ENCODE assay signal across 3 worm cellular contexts in genomic region chrII:11492843-11493242, ce11.
TF ChIP-seq lines count a peak whose summit lies in the region.

Gene hacl-1 (minus strand): TSS chrII:11492963.

TF ChIP-seq in whole organism, L1 larva, 84 proteins besides CTCF, POLR2A, EP300 and RAD21 (continued from another document):
- TF ChIP-seq blmp-1 (tag; optimal IDR thresholded peaks at IDR 0.05; lab: Kevin White, UChicago), result peak; percentile 44
- TF ChIP-seq pax-3 (tag; optimal IDR thresholded peaks at IDR 0.05; lab: Kevin White, UChicago), result no peak
- peak; percentile 14 for TF ChIP-seq nhr-90 (tag; optimal IDR thresholded peaks at IDR 0.05; lab: Kevin White, UChicago; ENCODE audit: poor library complexity)
- TF ChIP-seq elt-3 (tag; optimal IDR thresholded peaks at IDR 0.05; lab: Kevin White, UChicago), result peak in 1 of 6 experiments; percentile 21
- peak; percentile 31 for TF ChIP-seq skn-1 (tag; optimal IDR thresholded peaks at IDR 0.05; lab: Kevin White, UChicago)
- no peak for TF ChIP-seq efl-3 (GFP tag; optimal IDR thresholded peaks at IDR 0.05; lab: Kevin White, UChicago)
- TF ChIP-seq elt-2 (tag; optimal IDR thresholded peaks at IDR 0.05; lab: Kevin White, UChicago), result no peak
- peak; percentile 11 for TF ChIP-seq xbp-1 (tag; optimal IDR thresholded peaks at IDR 0.05; lab: Kevin White, UChicago)
- TF ChIP-seq dsc-1 (tag; optimal IDR thresholded peaks at IDR 0.05; lab: Kevin White, UChicago), result no peak
- no peak for TF ChIP-seq zip-4 (GFP tag; optimal IDR thresholded peaks at IDR 0.05; lab: Kevin White, UChicago)
- TF ChIP-seq nhr-47 (tag; optimal IDR thresholded peaks at IDR 0.05; lab: Kevin White, UChicago), result peak; percentile 34
- peak; percentile 64 for TF ChIP-seq nhr-20 (tag; optimal IDR thresholded peaks at IDR 0.05; lab: Kevin White, UChicago)
- no peak for TF ChIP-seq ztf-4 (tag; optimal IDR thresholded peaks at IDR 0.05; lab: Kevin White, UChicago)
- TF ChIP-seq lsy-2 (tag; optimal IDR thresholded peaks at IDR 0.05; lab: Kevin White, UChicago), result peak; percentile 29 to 40
- no peak for TF ChIP-seq unc-86 (tag; optimal IDR thresholded peaks at IDR 0.05; lab: Kevin White, UChicago)
- TF ChIP-seq fkh-8 (tag; optimal IDR thresholded peaks at IDR 0.05; lab: Kevin White, UChicago), result peak; percentile 76
- TF ChIP-seq lin-14 (GFP tag; optimal IDR thresholded peaks at IDR 0.05; lab: Kevin White, UChicago), result peak; percentile 35

TF ChIP-seq in whole organism, L2 larva, 48 proteins besides CTCF, POLR2A, EP300 and RAD21 (continued from another document):
- TF ChIP-seq fos-1 (tag; optimal IDR thresholded peaks at IDR 0.05; lab: Kevin White, UChicago) (peak; percentile 35), egl-27 (tag; optimal IDR thresholded peaks at IDR 0.05; lab: Kevin White, UChicago) (no peak)
TF ChIP-seq in whole organism, L2 larva: peak in this region for 9.

TF ChIP-seq in whole organism, L4 larva, 104 proteins besides CTCF, POLR2A, EP300 and RAD21 (continued from another document):
- TF ChIP-seq daf-19 (GFP tag; conservative IDR thresholded peaks at IDR 0.05; lab: Robert Waterston, UW), result no peak
- TF ChIP-seq pha-4 (GFP tag; IDR thresholded peaks at IDR 0.05; lab: Robert Waterston, UW), result no peak
- TF ChIP-seq pha-4 (tag; optimal IDR thresholded peaks at IDR 0.05; lab: Kevin White, UChicago), result no peak
- TF ChIP-seq hif-1 (tag; optimal IDR thresholded peaks at IDR 0.05; lab: Kevin White, UChicago), result no peak
- TF ChIP-seq F37D6.2 (tag; optimal IDR thresholded peaks at IDR 0.05; lab: Kevin White, UChicago), result no peak
- TF ChIP-seq nhr-77 (tag; optimal IDR thresholded peaks at IDR 0.05; lab: Kevin White, UChicago), result peak; percentile 9
- peak; percentile 46 for TF ChIP-seq nhr-28 (tag; optimal IDR thresholded peaks at IDR 0.05; lab: Kevin White, UChicago)
- TF ChIP-seq sdz-12 (GFP tag; optimal IDR thresholded peaks at IDR 0.05; lab: Kevin White, UChicago), result no peak
- no peak for TF ChIP-seq lin-15B (tag; optimal IDR thresholded peaks at IDR 0.05; lab: Kevin White, UChicago)
- no peak for TF ChIP-seq saeg-2 (GFP tag; IDR thresholded peaks at IDR 0.05; lab: Robert Waterston, UW)
- no peak for TF ChIP-seq snpc-4 (tag; optimal IDR thresholded peaks at IDR 0.05; lab: Kevin White, UChicago)
- no peak for TF ChIP-seq lin-29 (GFP tag; IDR thresholded peaks at IDR 0.05; lab: Robert Waterston, UW)
- TF ChIP-seq aha-1 (tag; lab: Kevin White, UChicago), result peak; percentile 59
- TF ChIP-seq gei-8 (GFP tag; optimal IDR thresholded peaks at IDR 0.05; lab: Kevin White, UChicago), result no peak
- TF ChIP-seq mxl-3 (GFP tag; optimal IDR thresholded peaks at IDR 0.05; lab: Kevin White, UChicago), result no peak
- no peak for TF ChIP-seq fkh-10 (GFP tag; optimal IDR thresholded peaks at IDR 0.05; lab: Kevin White, UChicago)
- TF ChIP-seq zfp-3 (GFP tag; conservative IDR thresholded peaks at IDR 0.05; lab: Robert Waterston, UW), result no peak
- no peak for TF ChIP-seq lir-3 (tag; optimal IDR thresholded peaks at IDR 0.05; lab: Kevin White, UChicago)
- no peak for TF ChIP-seq fos-1 (tag; optimal IDR thresholded peaks at IDR 0.05; lab: Kevin White, UChicago)
- TF ChIP-seq T20F7.1 (GFP tag; optimal IDR thresholded peaks at IDR 0.05; lab: Kevin White, UChicago), result no peak
- TF ChIP-seq Y5F2A.4 (GFP tag; optimal IDR thresholded peaks at IDR 0.05; lab: Kevin White, UChicago), result no peak
- TF ChIP-seq jun-1 (tag; optimal IDR thresholded peaks at IDR 0.05; lab: Kevin White, UChicago), result peak; percentile 35
- TF ChIP-seq ztf-11 (tag; optimal IDR thresholded peaks at IDR 0.05; lab: Kevin White, UChicago), result no peak
- peak in 1 of 2 experiments; percentile 56 for TF ChIP-seq lsy-2 (tag; optimal IDR thresholded peaks at IDR 0.05; lab: Kevin White, UChicago)
- TF ChIP-seq ztf-7 (tag; optimal IDR thresholded peaks at IDR 0.05; lab: Kevin White, UChicago), result no peak
- TF ChIP-seq mep-1 (tag; optimal IDR thresholded peaks at IDR 0.05; lab: Kevin White, UChicago), result peak; percentile 41
- peak; percentile 48 for TF ChIP-seq nhr-48 (tag; optimal IDR thresholded peaks at IDR 0.05; lab: Kevin White, UChicago)
- TF ChIP-seq hmg-1.1 (GFP tag; IDR thresholded peaks at IDR 0.05; lab: Robert Waterston, UW), result 0 out of 2 replicates have a peak, but pooled peaks have one; percentile 7
- no peak for TF ChIP-seq ces-1 (GFP tag; optimal IDR thresholded peaks at IDR 0.05; lab: Kevin White, UChicago)
- no peak for TF ChIP-seq rbr-2 (tag; optimal IDR thresholded peaks at IDR 0.05; lab: Kevin White, UChicago)
- peak; percentile 64 for TF ChIP-seq dmd-6 (GFP tag; IDR thresholded peaks at IDR 0.05; lab: Robert Waterston, UW)
- TF ChIP-seq attf-4 (tag; optimal IDR thresholded peaks at IDR 0.05; lab: Kevin White, UChicago), result no peak
- peak; percentile 34 for TF ChIP-seq mes-2 (tag; optimal IDR thresholded peaks at IDR 0.05; lab: Kevin White, UChicago; ENCODE audit: poor library complexity, severe bottlenecking)
- TF ChIP-seq hlh-11 (tag; optimal IDR thresholded peaks at IDR 0.05; lab: Kevin White, UChicago), result peak; percentile 57
- TF ChIP-seq egl-27 (tag; optimal IDR thresholded peaks at IDR 0.05; lab: Kevin White, UChicago), result no peak
- TF ChIP-seq F26F4.8 (GFP tag; conservative IDR thresholded peaks at IDR 0.05; lab: Robert Waterston, UW), result no peak
TF ChIP-seq in whole organism, L4 larva: peak in this region for 18.
